Worm (Caenorhabditis elegans) whole organism, L3 larva: ENCODE measurements around the gene F21H7.5.

Experiments
- ama-1 ChIP-seq: fragments of 150-350 bp; optimal IDR thresholded peaks from 2 replicates; lab custom pipeline; 2018
- ceh-16 ChIP-seq: sonication (generic microtip); optimal IDR thresholded peaks from 2 replicates; lab custom pipeline; 2017; ENCODE audit warnings: missing biosample characterization, missing genetic modification characterization
- ceh-28 ChIP-seq: fragments of 150-350 bp; optimal IDR thresholded peaks from 2 replicates; lab custom pipeline; 2014; ENCODE audit warnings: missing biosample characterization, missing genetic modification reagents, missing genetic modification characterization
- ceh-82 ChIP-seq: fragments of 150-350 bp; optimal IDR thresholded peaks from 2 replicates; lab custom pipeline; 2014; ENCODE audit warnings: missing biosample characterization, missing genetic modification characterization
- ceh-9 ChIP-seq: sonication (generic microtip); optimal IDR thresholded peaks from 2 replicates; lab custom pipeline; 2018; ENCODE audit warnings: missing biosample characterization, missing genetic modification characterization
- egl-27 ChIP-seq: sonication (generic microtip); optimal IDR thresholded peaks from 4 replicates; lab custom pipeline; 2017; ENCODE audit warnings: missing biosample characterization, missing genetic modification reagents, missing genetic modification characterization
- elt-1 ChIP-seq: fragments of 150-350 bp; optimal IDR thresholded peaks from 2 replicates; lab custom pipeline; 2014; ENCODE audit warnings: missing biosample characterization, missing genetic modification characterization
- elt-2 ChIP-seq: sonication (generic microtip); optimal IDR thresholded peaks from 2 replicates; lab custom pipeline; 2016; ENCODE audit warnings: missing genetic modification reagents, mild to moderate bottlenecking, missing genetic modification characterization, missing compliant biosample characterization
- elt-3 ChIP-seq, 3 experiments: fragments of 150-350 bp in 1 of 3; sonication (generic microtip) in 2 of 3; optimal IDR thresholded peaks; 2 replicates in 2 of 3; 4 replicates in 1 of 3; lab custom pipeline; 2014 to 2017; ENCODE audit warnings: missing biosample characterization in 3 of 3, missing genetic modification characterization in 3 of 3
- fkh-10 ChIP-seq: sonication (generic microtip); optimal IDR thresholded peaks from 2 replicates; lab custom pipeline; 2017; ENCODE audit warnings: missing biosample characterization, missing genetic modification reagents, missing genetic modification characterization
- fos-1 ChIP-seq: fragments of 150-350 bp; optimal IDR thresholded peaks from 2 replicates; lab custom pipeline; 2014; ENCODE audit warnings: missing biosample characterization, missing genetic modification characterization
- hmg-11 ChIP-seq: sonication (generic microtip); optimal IDR thresholded peaks from 2 replicates; lab custom pipeline; 2016; ENCODE audit warnings: missing genetic modification characterization, missing compliant biosample characterization
- lin-15B ChIP-seq: fragments of 150-350 bp; optimal IDR thresholded peaks from 2 replicates; lab custom pipeline; 2014; ENCODE audit warnings: missing biosample characterization, missing genetic modification characterization
- lin-39 ChIP-seq: fragments of 150-350 bp; optimal IDR thresholded peaks from 2 replicates; lab custom pipeline; 2018; ENCODE audit warnings: missing biosample characterization, missing genetic modification reagents, missing genetic modification characterization
- lsy-12 ChIP-seq: sonication (generic microtip); optimal IDR thresholded peaks from 2 replicates; lab custom pipeline; 2016; ENCODE audit warnings: mild to moderate bottlenecking, missing genetic modification characterization, missing compliant biosample characterization
- nfya-1 ChIP-seq: sonication (generic microtip); optimal IDR thresholded peaks from 2 replicates; lab custom pipeline; 2017; ENCODE audit warnings: missing genetic modification characterization, mild to moderate bottlenecking, missing compliant biosample characterization, antibody characterized with exemption, moderate library complexity; ENCODE audit not compliant: insufficient read depth
- nhr-12 ChIP-seq: fragments of 150-350 bp; optimal IDR thresholded peaks from 2 replicates; lab custom pipeline; 2014; ENCODE audit warnings: missing biosample characterization, missing genetic modification characterization
- nhr-25 ChIP-seq: sonication (generic microtip); optimal IDR thresholded peaks from 2 replicates; lab custom pipeline; 2017; ENCODE audit warnings: missing biosample characterization, missing genetic modification characterization
- nhr-43 ChIP-seq: sonication (generic microtip); optimal IDR thresholded peaks from 2 replicates; lab custom pipeline; 2016; ENCODE audit warnings: mild to moderate bottlenecking, missing genetic modification characterization, missing compliant biosample characterization; ENCODE audit not compliant: poor library complexity, severe bottlenecking
- nhr-67 ChIP-seq: fragments of 150-350 bp; optimal IDR thresholded peaks from 2 replicates; lab custom pipeline; 2014; ENCODE audit warnings: missing biosample characterization, missing genetic modification characterization
- nhr-77 ChIP-seq: fragments of 150-350 bp; optimal IDR thresholded peaks from 2 replicates; lab custom pipeline; 2014; ENCODE audit warnings: missing biosample characterization, missing genetic modification characterization
- pqm-1 ChIP-seq: fragments of 150-350 bp; optimal IDR thresholded peaks from 2 replicates; lab custom pipeline; 2017; ENCODE audit warnings: missing biosample characterization, missing genetic modification characterization, inconsistent platforms
- sea-2 ChIP-seq: fragments of 150-350 bp; sonication (generic microtip); optimal IDR thresholded peaks from 4 replicates; lab custom pipeline; 2014; ENCODE audit warnings: missing biosample characterization, missing genetic modification reagents, missing genetic modification characterization
- skn-1 ChIP-seq: fragments of 150-350 bp; optimal IDR thresholded peaks from 2 replicates; lab custom pipeline; 2014; ENCODE audit warnings: missing biosample characterization, missing genetic modification characterization
- snpc-4 ChIP-seq: fragments of 150-350 bp; optimal IDR thresholded peaks from 2 replicates; lab custom pipeline; 2014; ENCODE audit warnings: missing biosample characterization, missing genetic modification characterization
- unc-39 ChIP-seq: sonication (generic microtip); optimal IDR thresholded peaks from 4 replicates; lab custom pipeline; 2017; ENCODE audit warnings: missing biosample characterization, missing genetic modification characterization
- unc-62 ChIP-seq: fragments of 150-350 bp; sonication (generic microtip); optimal IDR thresholded peaks from 4 replicates; lab custom pipeline; 2014; ENCODE audit warnings: missing biosample characterization, missing genetic modification reagents, missing genetic modification characterization
- zag-1 ChIP-seq: fragments of 150-350 bp; optimal IDR thresholded peaks from 2 replicates; lab custom pipeline; 2014; ENCODE audit warnings: missing biosample characterization, missing genetic modification characterization
- ztf-11 ChIP-seq: fragments of 150-350 bp; optimal IDR thresholded peaks from 2 replicates; lab custom pipeline; 2014; ENCODE audit warnings: missing biosample characterization, missing genetic modification characterization

F21H7.5 gene

DNA sequence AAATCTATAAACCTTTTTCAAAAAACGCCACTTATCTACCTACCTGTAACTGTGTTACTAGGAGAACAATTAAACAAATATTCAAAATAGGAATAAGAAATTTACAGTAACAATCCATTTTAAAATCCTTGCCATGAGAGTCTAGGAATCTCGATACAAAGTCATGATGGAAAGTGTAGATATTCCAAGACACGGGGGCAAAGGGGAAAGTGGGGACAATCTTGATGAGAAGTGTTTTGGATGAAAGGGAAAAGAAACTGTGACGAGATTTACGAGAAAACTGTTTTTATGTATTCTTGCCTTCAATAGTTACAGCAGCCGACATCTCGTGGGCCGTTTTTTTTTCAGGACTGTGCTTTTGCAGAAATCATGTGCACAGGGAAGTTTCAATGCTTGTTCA is 44.8 kb downstream of the F21H7.5 start, which contains the start of gene F28G4.2:
Gene F28G4.2 (minus strand): TSS at position 175 of the 400 bp plus-strand sequence.
- TF ChIP-seq nhr-25 (tag; lab: Kevin White, UChicago), result no peak
- TF ChIP-seq elt-1 (tag; lab: Kevin White, UChicago), result no peak
- TF ChIP-seq unc-62 (GFP tag; lab: Kevin White, UChicago), result no peak
- TF ChIP-seq fkh-10, result no peak
- no peak for TF ChIP-seq ceh-82 (tag; lab: Kevin White, UChicago)
- no peak for TF ChIP-seq nhr-12 (tag; lab: Kevin White, UChicago)
- no peak for TF ChIP-seq fos-1 (tag; lab: Kevin White, UChicago)
- TF ChIP-seq ceh-16 (tag; lab: Kevin White, UChicago), result no peak
- TF ChIP-seq ceh-28 (tag; lab: Kevin White, UChicago), result no peak
- TF ChIP-seq elt-3 (tag; optimal IDR thresholded peaks at IDR 0.05; lab: Kevin White, UChicago), result no peak
- no peak for TF ChIP-seq ceh-9 (tag; lab: Kevin White, UChicago)
- TF ChIP-seq egl-27, result no peak
- no peak for TF ChIP-seq nfya-1 (tag; lab: Kevin White, UChicago)
- TF ChIP-seq skn-1 (tag; lab: Kevin White, UChicago), result no peak
- TF ChIP-seq ama-1, result no peak
- no peak for TF ChIP-seq lsy-12 (tag; lab: Kevin White, UChicago)
- TF ChIP-seq hmg-11, result no peak
- TF ChIP-seq zag-1, result no peak
- TF ChIP-seq snpc-4 (tag; lab: Kevin White, UChicago), result no peak
- TF ChIP-seq, all 47 proteins: peak for 0

ce11 chrV:16285794-16286193 is 48.5 kb downstream of the F21H7.5 start, which contains the start of gene F28G4.4:
TSS of gene F28G4.4 (minus strand) at chrV:16285894.
- TF ChIP-seq nhr-77 (no peak), hmg-11 (no peak), ceh-16 (tag; lab: Kevin White, UChicago) (no peak), skn-1 (tag; lab: Kevin White, UChicago) (no peak), elt-2 (no peak), nhr-43 (tag; lab: Kevin White, UChicago) (no peak), nhr-67 (tag; lab: Kevin White, UChicago) (no peak), pqm-1 (tag; lab: Kevin White, UChicago) (no peak), ceh-28 (tag; lab: Kevin White, UChicago) (no peak), egl-27 (no peak), lin-39 (tag; lab: Kevin White, UChicago) (no peak)

DNA sequence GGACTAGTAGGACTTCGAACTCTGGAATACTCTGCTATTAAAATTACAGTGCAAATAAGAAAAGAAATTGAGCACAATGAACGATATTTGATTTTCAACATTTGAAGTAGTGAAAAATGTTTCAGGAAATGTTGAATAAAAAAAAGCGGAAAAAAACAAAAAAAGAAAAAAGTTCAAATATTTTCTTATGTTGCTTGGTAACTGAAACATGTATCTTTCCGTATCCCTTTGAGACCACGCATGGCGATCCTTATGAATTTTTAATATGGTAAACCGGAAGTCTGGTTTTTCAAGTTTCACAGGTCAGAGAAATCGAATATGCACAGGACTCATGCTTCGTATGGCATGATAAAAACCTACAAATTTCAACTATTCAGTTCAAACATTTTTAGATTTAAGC is 50.3 kb downstream of the F21H7.5 start, which contains the start of gene F28G4.3:
Gene F28G4.3 (minus strand): TSS at position 101 of the 400 bp plus-strand sequence.
- TF ChIP-seq ztf-11 (tag; lab: Kevin White, UChicago) (no peak), nfya-1 (tag; lab: Kevin White, UChicago) (no peak), ceh-9 (tag; lab: Kevin White, UChicago) (no peak), lin-15B (no peak), sea-2 (GFP tag; lab: Kevin White, UChicago) (no peak), unc-39 (tag; lab: Kevin White, UChicago) (no peak), skn-1 (tag; lab: Kevin White, UChicago) (no peak)
